Worm (Caenorhabditis elegans): Measurements from ENCODE around the gene T25C12.3.

Gene T25C12.3

ce11 chrX:11464271-11465103 lies 35.3 kb downstream of the T25C12.3 start:
- TF ChIP-seq nfya-1 (tag; optimal IDR thresholded peaks at IDR 0.05; ENCODE audit: insufficient read depth): peak; percentile 39
- TF ChIP-seq pqm-1 (tag; optimal IDR thresholded peaks at IDR 0.05): peak; percentile 61
- TF ChIP-seq nhr-77 (tag; optimal IDR thresholded peaks at IDR 0.05): no peak
- no peak for TF ChIP-seq fkh-10 (GFP tag; optimal IDR thresholded peaks at IDR 0.05)
- peak; percentile 93 for TF ChIP-seq elt-2 (tag; optimal IDR thresholded peaks at IDR 0.05)
- TF ChIP-seq lin-39 (tag; optimal IDR thresholded peaks at IDR 0.05): peak; percentile 86
- no peak for TF ChIP-seq nhr-23 (tag; optimal IDR thresholded peaks at IDR 0.05)
- TF ChIP-seq sea-2 (GFP tag; optimal IDR thresholded peaks at IDR 0.05): no peak
- peak; percentile 48 for TF ChIP-seq egl-5 (tag; optimal IDR thresholded peaks at IDR 0.05)
- peak; percentile 55 for TF ChIP-seq jun-1 (tag; optimal IDR thresholded peaks at IDR 0.05)
- no peak for TF ChIP-seq elt-1 (tag; optimal IDR thresholded peaks at IDR 0.05)
- no peak for TF ChIP-seq ceh-82 (tag; optimal IDR thresholded peaks at IDR 0.05)
- TF ChIP-seq snpc-4 (tag; optimal IDR thresholded peaks at IDR 0.05): no peak
- no peak for TF ChIP-seq skn-1 (tag; optimal IDR thresholded peaks at IDR 0.05)

DNA sequence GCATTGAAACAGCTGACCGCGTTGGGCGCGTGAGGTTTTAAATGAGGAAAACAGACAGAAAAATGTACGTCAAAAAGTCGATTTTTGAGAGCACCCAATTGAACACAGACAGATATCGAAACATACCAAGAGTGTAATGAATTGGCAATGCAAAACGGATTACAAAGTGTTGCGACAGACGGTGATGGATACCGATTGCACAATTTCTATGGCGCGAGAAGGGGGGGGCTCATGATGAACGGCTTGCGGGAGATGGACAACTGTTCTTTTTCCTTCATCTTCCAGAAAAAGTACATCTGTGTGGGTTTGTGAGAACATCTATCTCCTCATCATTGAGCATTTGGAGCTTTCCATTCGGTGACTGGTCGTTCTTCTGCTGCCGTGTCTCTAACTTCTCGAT lies 36.2 kb downstream of the T25C12.3 start:
- no peak for TF ChIP-seq egl-5 (tag; optimal IDR thresholded peaks at IDR 0.05)
- TF ChIP-seq aly-2 (tag; optimal IDR thresholded peaks at IDR 0.05): no peak
- TF ChIP-seq nhr-12 (tag; optimal IDR thresholded peaks at IDR 0.05): no peak
- peak; percentile 10 for TF ChIP-seq nfya-1 (tag; optimal IDR thresholded peaks at IDR 0.05; ENCODE audit: insufficient read depth)
- no peak for TF ChIP-seq nhr-11 (tag; optimal IDR thresholded peaks at IDR 0.05)
- no peak for TF ChIP-seq mml-1 (tag; optimal IDR thresholded peaks at IDR 0.05)
- TF ChIP-seq lin-39 (tag; optimal IDR thresholded peaks at IDR 0.05): peak; percentile 67
- no peak for TF ChIP-seq nhr-28 (tag; optimal IDR thresholded peaks at IDR 0.05)
- no peak for TF ChIP-seq ceh-28 (tag; optimal IDR thresholded peaks at IDR 0.05)
- TF ChIP-seq ZK546.5 (tag; optimal IDR thresholded peaks at IDR 0.05): no peak
- no peak for TF ChIP-seq nhr-23 (tag; optimal IDR thresholded peaks at IDR 0.05)
- no peak for TF ChIP-seq zag-1 (tag; optimal IDR thresholded peaks at IDR 0.05)
- TF ChIP-seq pqm-1 (tag; optimal IDR thresholded peaks at IDR 0.05): no peak

- TF ChIP-seq nfya-1 (tag; optimal IDR thresholded peaks at IDR 0.05; ENCODE audit: insufficient read depth) (peak; percentile 39), egl-5 (tag; optimal IDR thresholded peaks at IDR 0.05) (peak; percentile 16), unc-39 (tag; optimal IDR thresholded peaks at IDR 0.05) (no peak), hmg-11 (tag; optimal IDR thresholded peaks at IDR 0.05) (peak; percentile 22), mdl-1 (tag; optimal IDR thresholded peaks at IDR 0.05) (no peak), pqm-1 (tag; optimal IDR thresholded peaks at IDR 0.05) (no peak), lin-39 (tag; optimal IDR thresholded peaks at IDR 0.05) (peak; percentile 78)
Observed at ce11 chrX:11463005-11463404, 36.8 kb downstream of the T25C12.3 start.

DNA sequence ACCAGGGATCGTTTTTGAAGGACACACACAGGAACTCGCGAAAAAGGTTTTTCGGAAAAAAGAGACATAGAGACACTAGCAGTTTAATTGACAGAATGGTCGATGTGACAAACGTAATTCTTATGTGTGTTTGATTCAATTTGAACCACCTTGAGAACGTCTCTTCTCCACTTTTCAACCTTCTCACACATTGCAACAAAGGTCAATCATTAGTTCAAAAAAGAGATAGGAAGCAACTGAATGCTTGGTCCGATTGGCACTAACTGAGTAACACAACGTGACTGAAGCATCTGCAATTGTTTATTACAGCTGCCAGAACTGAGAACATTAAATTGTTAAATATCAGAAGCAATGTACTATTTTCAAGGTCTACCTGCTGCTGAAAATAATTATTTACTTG lies 37.7 kb downstream of the T25C12.3 start:
- TF ChIP-seq egl-27 (tag; optimal IDR thresholded peaks at IDR 0.05) (peak; percentile 14), nhr-25 (tag; optimal IDR thresholded peaks at IDR 0.05) (peak; percentile 81), hmg-11 (tag; optimal IDR thresholded peaks at IDR 0.05) (no peak)

- TF ChIP-seq nhr-23 (tag; optimal IDR thresholded peaks at IDR 0.05) (peak; percentile 7), elt-3 (tag; optimal IDR thresholded peaks at IDR 0.05) (no peak), unc-39 (tag; optimal IDR thresholded peaks at IDR 0.05) (no peak), elt-2 (tag; optimal IDR thresholded peaks at IDR 0.05) (peak; percentile 1), ceh-28 (tag; optimal IDR thresholded peaks at IDR 0.05) (no peak), elt-1 (tag; optimal IDR thresholded peaks at IDR 0.05) (no peak), sea-2 (GFP tag; optimal IDR thresholded peaks at IDR 0.05) (no peak), nhr-43 (tag; optimal IDR thresholded peaks at IDR 0.05; ENCODE audit: poor library complexity, severe bottlenecking) (peak; percentile 62), egl-27 (tag; optimal IDR thresholded peaks at IDR 0.05) (no peak)
Observed at ce11 chrX:11461545-11461944, 38.3 kb downstream of the T25C12.3 start.

ce11 chrX:11456665-11457064 lies 43.1 kb downstream of the T25C12.3 start:
- TF ChIP-seq ceh-28 (tag; optimal IDR thresholded peaks at IDR 0.05): no peak
- TF ChIP-seq tbx-2 (tag; optimal IDR thresholded peaks at IDR 0.05): no peak
- TF ChIP-seq ceh-16 (tag; optimal IDR thresholded peaks at IDR 0.05): no peak
- TF ChIP-seq nhr-67 (tag; optimal IDR thresholded peaks at IDR 0.05): no peak
- TF ChIP-seq nhr-77 (tag; optimal IDR thresholded peaks at IDR 0.05): no peak
- TF ChIP-seq elt-3 (tag; optimal IDR thresholded peaks at IDR 0.05): no peak
- TF ChIP-seq sea-2 (GFP tag; optimal IDR thresholded peaks at IDR 0.05): no peak
- no peak for TF ChIP-seq egl-5 (tag; optimal IDR thresholded peaks at IDR 0.05)
- TF ChIP-seq nfya-1 (tag; optimal IDR thresholded peaks at IDR 0.05; ENCODE audit: insufficient read depth): no peak
- no peak for TF ChIP-seq nhr-12 (tag; optimal IDR thresholded peaks at IDR 0.05)
- TF ChIP-seq zag-1 (tag; optimal IDR thresholded peaks at IDR 0.05): no peak
- TF ChIP-seq ztf-4 (tag; optimal IDR thresholded peaks at IDR 0.05): no peak
- no peak for TF ChIP-seq mdl-1 (tag; optimal IDR thresholded peaks at IDR 0.05)
- TF ChIP-seq ama-1 (optimal IDR thresholded peaks at IDR 0.05): no peak
- no peak for TF ChIP-seq lin-39 (tag; optimal IDR thresholded peaks at IDR 0.05)
- TF ChIP-seq ceh-82 (tag; optimal IDR thresholded peaks at IDR 0.05): no peak
- TF ChIP-seq elt-2 (tag; optimal IDR thresholded peaks at IDR 0.05): no peak
- TF ChIP-seq skn-1 (tag; optimal IDR thresholded peaks at IDR 0.05): no peak
